Fruit fly (Drosophila melanogaster) whole organism, pupa: Measurements from ENCODE around the gene ttm3.

Experiments used
- CG10348 ChIP-seq: fragments of 200-800 bp; sonication (Bioruptor generic); IDR thresholded peaks from 2 replicates; pipeline ENCODE4 v1.3.6; 2022; ENCODE audit warnings: missing biosample characterization, missing genetic modification characterization
- CG15710 ChIP-seq: fragments of 200-800 bp; sonication (Bioruptor generic); optimal IDR thresholded peaks from 2 replicates; lab custom pipeline; 2018; ENCODE audit warnings: missing biosample characterization, mild to moderate bottlenecking, missing genetic modification characterization, moderate library complexity
- CG17806 ChIP-seq: fragments of 200-800 bp; sonication (Bioruptor generic); optimal IDR thresholded peaks from 2 replicates; lab custom pipeline; 2018; ENCODE audit warnings: missing biosample characterization, mild to moderate bottlenecking, missing genetic modification characterization, moderate library complexity
- CG34367 ChIP-seq: fragments of 200-800 bp; sonication (Bioruptor generic); optimal IDR thresholded peaks from 2 replicates; lab custom pipeline; 2018; ENCODE audit warnings: missing biosample characterization, mild to moderate bottlenecking, missing genetic modification characterization
- CG8159 ChIP-seq: fragments of 200-800 bp; sonication (Bioruptor generic); optimal IDR thresholded peaks from 3 replicates; lab custom pipeline; 2018; ENCODE audit warnings: missing biosample characterization, mild to moderate bottlenecking, missing genetic modification characterization, moderate library complexity
- EcR ChIP-seq: fragments of 200-800 bp; sonication (Bioruptor generic); optimal IDR thresholded peaks from 3 replicates; lab custom pipeline; 2019; ENCODE audit warnings: missing biosample characterization, missing genetic modification characterization, mild to moderate bottlenecking, moderate library complexity, missing genetic modification reagents
- gl ChIP-seq: fragments of 200-800 bp; sonication (Bioruptor generic); optimal IDR thresholded peaks from 2 replicates; lab custom pipeline; 2018; ENCODE audit warnings: missing biosample characterization, mild to moderate bottlenecking, missing genetic modification characterization
- rn ChIP-seq: fragments of 200-800 bp; sonication (Bioruptor generic); IDR thresholded peaks from 2 replicates; pipeline ENCODE4 v1.3.6; 2022; ENCODE audit warnings: missing biosample characterization, missing genetic modification characterization

ttm3 gene

DNA sequence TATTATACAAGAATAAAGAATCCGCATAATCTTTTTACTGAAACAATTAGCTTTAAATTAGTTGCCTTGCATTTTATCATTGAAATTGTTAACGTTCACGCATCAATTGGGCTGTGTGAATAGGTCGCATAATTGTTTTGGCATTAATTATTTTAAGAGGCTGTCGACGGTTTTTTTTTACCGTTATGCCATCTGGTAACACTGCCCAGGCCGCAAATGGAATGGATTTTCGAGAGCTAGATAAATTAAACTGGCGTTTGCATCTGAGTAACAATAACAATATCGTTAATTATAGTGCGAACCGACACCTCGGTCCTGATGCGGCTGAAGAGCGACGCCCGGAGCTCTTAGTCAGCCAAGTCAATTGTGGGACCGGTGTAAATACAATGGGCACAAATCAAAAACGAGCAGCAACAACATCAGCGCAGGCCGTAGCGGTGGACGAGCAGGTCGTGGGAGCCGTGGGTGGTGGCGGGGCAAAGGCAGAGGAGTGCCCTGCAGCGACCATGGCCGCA, 42.3 kb downstream of the ttm3 start:
- TF ChIP-seq CG10348 (no peak), gl (no peak), CG8159 (tag; lab: Kevin White, UChicago) (peak; percentile 13), rn (GFP tag; lab: Robert Waterston, UW) (0 out of 2 replicates have a peak, but pooled peaks have one; percentile 12)

DNA sequence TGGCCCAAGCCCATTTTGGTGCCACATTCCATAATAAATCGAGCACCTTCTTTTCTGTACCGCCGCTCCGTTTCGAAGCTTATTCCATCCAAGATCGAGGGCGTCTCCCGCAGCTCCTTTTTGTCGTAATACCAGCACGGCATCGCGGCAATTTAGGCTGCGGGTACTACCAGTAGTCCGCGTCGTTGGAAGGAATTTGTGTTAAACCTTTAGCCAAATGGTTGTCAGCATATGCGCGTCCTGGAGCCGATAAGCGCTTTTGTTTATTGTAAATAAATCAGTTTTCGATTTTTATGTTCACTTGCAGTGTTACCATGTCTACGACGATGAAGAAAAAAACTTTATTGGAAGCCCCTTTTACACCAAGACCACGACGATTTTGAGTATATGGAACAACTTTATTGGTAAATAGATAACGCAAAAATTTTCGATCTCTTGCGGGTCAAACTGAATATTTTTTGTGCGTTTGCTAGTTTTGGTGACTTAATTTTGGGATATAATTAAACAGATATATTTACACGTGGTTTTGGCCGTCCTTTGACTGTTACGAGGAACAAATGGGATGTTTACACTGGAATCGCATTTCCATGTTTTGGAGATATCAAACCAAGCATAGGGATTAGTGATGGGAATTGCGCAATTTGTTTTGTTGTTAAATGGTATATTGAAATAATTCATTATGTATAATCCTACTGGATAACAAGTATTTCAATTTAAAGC, 50.3 kb downstream of the ttm3 start, which contains the start of gene CycK:
TSS of gene CycK (minus strand) at position 562 of the 720 bp plus-strand sequence.
- TF ChIP-seq gl (no peak), CG10348 (no peak), EcR (GFP tag; lab: Kevin White, UChicago) (no peak), CG34367 (tag; lab: Kevin White, UChicago) (peak; percentile 4), CG17806 (tag; lab: Kevin White, UChicago) (no peak), CG15710 (tag; lab: Kevin White, UChicago) (peak; percentile 1)
- TF ChIP-seq, all 21 proteins: peak for 2
